Worm (Caenorhabditis elegans): ENCODE data around the gene unc-41.
A peak's percentile ranks its signal among the peaks of the same experiment; 100 is the strongest.

Gene unc-41

DNA sequence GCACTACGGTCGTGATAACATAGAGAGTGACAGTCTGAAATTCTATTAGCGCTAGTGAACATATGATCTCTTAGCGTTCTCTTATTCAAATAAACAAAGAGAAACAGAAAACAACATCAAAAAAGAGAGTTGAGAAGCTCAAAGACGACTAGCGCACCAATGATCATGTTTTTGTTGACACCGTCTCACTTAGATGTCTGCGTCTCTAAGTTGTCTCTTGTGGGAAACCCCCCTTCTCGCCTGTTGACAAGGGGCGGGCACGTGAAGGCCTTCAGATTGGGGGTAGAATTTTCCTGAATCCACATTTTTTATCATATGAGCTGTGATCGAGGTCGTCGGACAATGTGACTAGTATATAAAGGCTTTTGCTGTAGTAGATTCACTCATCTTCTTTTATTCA, 43.9 kb upstream of the unc-41 start (continued):
- 0 out of 2 replicates have a peak, but pooled peaks have one; percentile 17 for TF ChIP-seq cebp-1 (GFP tag; IDR thresholded peaks at IDR 0.05)
- TF ChIP-seq cebp-1 (tag; optimal IDR thresholded peaks at IDR 0.05), result peak; percentile 42
- TF ChIP-seq ceh-58 (GFP tag; IDR thresholded peaks at IDR 0.05), result no peak
- TF ChIP-seq madf-8 (GFP tag; conservative IDR thresholded peaks at IDR 0.05), result 0 out of 2 replicates have a peak, but pooled peaks have one; percentile 17
- TF ChIP-seq snpc-1.1 (tag; optimal IDR thresholded peaks at IDR 0.05; ENCODE audit: insufficient read depth), result no peak
- TF ChIP-seq D2030.7 (GFP tag; IDR thresholded peaks at IDR 0.05), result peak; percentile 32; the same call in 1 of the 2 replicates
- TF ChIP-seq ztf-3 (GFP tag; optimal IDR thresholded peaks at IDR 0.05), result no peak
- no peak for TF ChIP-seq egl-18 (GFP tag; IDR thresholded peaks at IDR 0.05)
- TF ChIP-seq sea-2 (GFP tag; IDR thresholded peaks at IDR 0.05), result no peak
- peak; percentile 17 for TF ChIP-seq K12H6.12 (tag; optimal IDR thresholded peaks at IDR 0.05)
- peak; percentile 7 for TF ChIP-seq tbp1 (GFP tag; optimal IDR thresholded peaks at IDR 0.05)
- TF ChIP-seq madf-6 (GFP tag; IDR thresholded peaks at IDR 0.05), result peak; percentile 39; the same call in 1 of the 2 replicates

DNA sequence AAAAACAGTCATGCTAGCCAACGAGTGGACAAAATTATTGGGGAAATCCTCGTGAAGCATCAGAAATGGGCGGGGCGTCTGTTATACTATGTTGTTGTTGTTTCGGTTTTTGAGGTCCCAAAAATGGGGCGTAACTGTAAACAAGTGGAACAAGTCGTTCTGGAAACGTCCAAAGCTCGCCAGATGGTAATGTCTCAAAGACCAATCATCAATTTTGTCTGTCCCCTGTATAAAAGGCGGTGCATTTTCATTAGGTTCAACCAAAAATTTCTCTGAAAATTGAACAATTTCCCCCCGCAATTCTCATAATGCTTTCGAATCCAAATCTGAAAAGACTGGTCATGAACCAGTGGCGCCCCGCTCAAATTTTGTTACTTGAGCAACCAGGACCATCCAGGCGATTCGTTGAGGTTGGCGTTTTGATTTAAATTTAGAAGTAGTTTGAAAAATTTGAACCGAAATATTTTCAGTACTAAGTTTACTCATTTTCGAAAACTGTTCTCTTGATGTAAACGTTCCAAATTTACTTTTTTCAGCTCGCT, 43.1 kb upstream of the unc-41 start:
- no peak for TF ChIP-seq lir-1 (GFP tag; conservative IDR thresholded peaks at IDR 0.05)
- TF ChIP-seq attf-6 (GFP tag; IDR thresholded peaks at IDR 0.05), result peak; percentile 23; the same call in 1 of the 2 replicates
- peak; percentile 22; the same call in 1 of the 2 replicates for TF ChIP-seq D2030.7 (GFP tag; IDR thresholded peaks at IDR 0.05)
- no peak for TF ChIP-seq Y56A3A.18 (GFP tag; IDR thresholded peaks at IDR 0.05)
- peak; percentile 43; the same call in 1 of the 2 replicates for TF ChIP-seq lin-26 (GFP tag; IDR thresholded peaks at IDR 0.05)
- TF ChIP-seq cebp-1 (GFP tag; IDR thresholded peaks at IDR 0.05), result no peak
- TF ChIP-seq cebp-1 (tag; optimal IDR thresholded peaks at IDR 0.05), result peak; percentile 60
- no peak for TF ChIP-seq zfh-2 (GFP tag; conservative IDR thresholded peaks at IDR 0.05)
- no peak; the same call in 1 of the 2 replicates for TF ChIP-seq pbrm-1 (GFP tag; IDR thresholded peaks at IDR 0.05)
- peak; percentile 56 for TF ChIP-seq dox-1 (GFP tag; IDR thresholded peaks at IDR 0.05)
- no peak for TF ChIP-seq cebp-2 (GFP tag; IDR thresholded peaks at IDR 0.05)
- peak; percentile 9; the same call in 1 of the 2 replicates for TF ChIP-seq hsf-1 (GFP tag; IDR thresholded peaks at IDR 0.05)
- 0 out of 2 replicates have a peak, but pooled peaks have one; percentile 4 for TF ChIP-seq madf-3 (GFP tag; IDR thresholded peaks at IDR 0.05)
- TF ChIP-seq madf-6 (GFP tag; IDR thresholded peaks at IDR 0.05), result peak; percentile 15; the same call in 1 of the 2 replicates
- TF ChIP-seq gei-17 (GFP tag; optimal IDR thresholded peaks at IDR 0.05), result no peak
- no peak for TF ChIP-seq rec-8 (tag; optimal IDR thresholded peaks at IDR 0.05)
- TF ChIP-seq F33H1.4 (GFP tag; IDR thresholded peaks at IDR 0.05), result no peak
- no peak for TF ChIP-seq mcd-1 (GFP tag; IDR thresholded peaks at IDR 0.05)
- TF ChIP-seq nhr-80 (tag; optimal IDR thresholded peaks at IDR 0.05), result no peak
- TF ChIP-seq lsl-1 (GFP tag; optimal IDR thresholded peaks at IDR 0.05), result peak; percentile 10
- TF ChIP-seq K11D2.4 (GFP tag; IDR thresholded peaks at IDR 0.05), result no peak
- no peak; the same call in 1 of the 2 replicates for TF ChIP-seq egl-44 (GFP tag; IDR thresholded peaks at IDR 0.05)
- TF ChIP-seq madf-8 (GFP tag; conservative IDR thresholded peaks at IDR 0.05), result no peak; the same call in 1 of the 2 replicates
- no peak for TF ChIP-seq nfya-1 (tag; optimal IDR thresholded peaks at IDR 0.05; ENCODE audit: borderline replicate concordance, insufficient read depth)
- 0 out of 2 replicates have a peak, but pooled peaks have one; percentile 28 for TF ChIP-seq let-526 (GFP tag; IDR thresholded peaks at IDR 0.05)
- no peak for TF ChIP-seq F39B2.1 (GFP tag; IDR thresholded peaks at IDR 0.05)
- TF ChIP-seq Y79H2A.3 (GFP tag; conservative IDR thresholded peaks at IDR 0.05), result peak; percentile 86
- peak; percentile 7 for TF ChIP-seq F49E8.2 (tag; optimal IDR thresholded peaks at IDR 0.05; ENCODE audit: insufficient read depth)
- no peak for TF ChIP-seq nfya-2 (GFP tag; IDR thresholded peaks at IDR 0.05)
- TF ChIP-seq ccch-3 (GFP tag; optimal IDR thresholded peaks at IDR 0.05), result no peak
- TF ChIP-seq F57A8.1 (GFP tag; optimal IDR thresholded peaks at IDR 0.05), result no peak
- no peak for TF ChIP-seq ztf-18 (tag; optimal IDR thresholded peaks at IDR 0.05)
- TF ChIP-seq aptf-3 (GFP tag; IDR thresholded peaks at IDR 0.05), result 0 out of 2 replicates have a peak, but pooled peaks have one; percentile 36
- TF ChIP-seq Y95B8A.8 (GFP tag; IDR thresholded peaks at IDR 0.05), result peak; percentile 68
- TF ChIP-seq athp-1 (tag; optimal IDR thresholded peaks at IDR 0.05), result peak; percentile 59
- TF ChIP-seq Y53G8AR.9 (GFP tag; conservative IDR thresholded peaks at IDR 0.05), result peak; percentile 51; the same call in 1 of the 2 replicates
- TF ChIP-seq lin-40 (tag; optimal IDR thresholded peaks at IDR 0.05), result no peak
- TF ChIP-seq fkh-3 (tag; optimal IDR thresholded peaks at IDR 0.05), result no peak

Data from whole organism, young adult.